Fruit fly (Drosophila melanogaster) whole organism, embryonic: ENCODE results near the gene pcm.

Experiments
- Awh ChIP-seq: fragments of 200-800 bp; sonication (Bioruptor generic); IDR thresholded peaks from 2 replicates; pipeline ENCODE4, ENCODE4 v1.3.6; 2022; ENCODE audit warnings: missing biosample characterization, missing genetic modification characterization
- CG1024 ChIP-seq: fragments of 200-800 bp; sonication (Bioruptor generic); IDR thresholded peaks from 2 replicates; pipeline ENCODE4 v1.3.6; 2022; ENCODE audit warnings: missing biosample characterization, missing genetic modification characterization
- CG10959 ChIP-seq: fragments of 200-800 bp; sonication (Bioruptor generic); IDR thresholded peaks from 2 replicates; pipeline ENCODE4 v1.3.6; 2022; ENCODE audit warnings: missing biosample characterization, missing genetic modification characterization
- CG11560 ChIP-seq: fragments of 200-800 bp; sonication (Bioruptor generic); IDR thresholded peaks from 3 replicates; pipeline ENCODE4 v1.3.6; 2022; ENCODE audit warnings: missing biosample characterization, missing genetic modification characterization
- CG13894 ChIP-seq: fragments of 200-800 bp; sonication (Bioruptor generic); optimal IDR thresholded peaks from 3 replicates; lab custom pipeline; 2018; ENCODE audit warnings: missing biosample characterization, mild to moderate bottlenecking, missing genetic modification characterization, moderate library complexity
- CG15479 ChIP-seq: fragments of 200-800 bp; sonication (Bioruptor generic); optimal IDR thresholded peaks from 3 replicates; lab custom pipeline; 2019; ENCODE audit warnings: missing biosample characterization, mild to moderate bottlenecking, missing genetic modification characterization, moderate library complexity
- CG15696 ChIP-seq: fragments of 200-800 bp; sonication (Bioruptor generic); optimal IDR thresholded peaks from 2 replicates; lab custom pipeline; 2019; ENCODE audit warnings: missing biosample characterization, mild to moderate bottlenecking, missing genetic modification characterization, moderate library complexity
- CG16779 ChIP-seq: fragments of 200-800 bp; sonication (Bioruptor generic); IDR thresholded peaks from 2 replicates; pipeline ENCODE4 v1.3.6; 2022; ENCODE audit warnings: missing biosample characterization, missing genetic modification characterization
- CG17328 ChIP-seq: fragments of 200-800 bp; sonication (Bioruptor generic); IDR thresholded peaks from 2 replicates; pipeline ENCODE4 v1.3.6; 2022; ENCODE audit warnings: missing biosample characterization, missing genetic modification characterization
- CG17385 ChIP-seq: fragments of 200-800 bp; sonication (Bioruptor generic); optimal IDR thresholded peaks from 3 replicates; lab custom pipeline; 2018; ENCODE audit warnings: missing biosample characterization, mild to moderate bottlenecking, missing genetic modification characterization
- CG17829 ChIP-seq: fragments of 200-800 bp; optimal IDR thresholded peaks from 2 replicates; lab custom pipeline; 2019; ENCODE audit warnings: missing biosample characterization, mild to moderate bottlenecking, missing genetic modification characterization, moderate library complexity
- CG31441 ChIP-seq: fragments of 200-800 bp; sonication (Bioruptor generic); IDR thresholded peaks from 2 replicates; pipeline ENCODE4 v1.3.6; 2022; ENCODE audit warnings: missing biosample characterization, missing genetic modification characterization
- CG6175 ChIP-seq: fragments of 200-800 bp; sonication (Bioruptor generic); IDR thresholded peaks from 3 replicates; pipeline ENCODE4 v1.3.6; 2022; ENCODE audit warnings: missing biosample characterization, missing genetic modification characterization
- CG6791 ChIP-seq: fragments of 200-800 bp; sonication (Bioruptor generic); IDR thresholded peaks from 3 replicates; pipeline ENCODE4 v1.3.6; 2022; ENCODE audit warnings: missing biosample characterization, missing genetic modification characterization; ENCODE audit not compliant: partially characterized antibody
- CG6813 ChIP-seq: fragments of 200-800 bp; sonication (Bioruptor generic); optimal IDR thresholded peaks from 2 replicates; lab custom pipeline; 2017; ENCODE audit warnings: missing biosample characterization, missing genetic modification characterization, mild to moderate bottlenecking, moderate library complexity, missing genetic modification reagents
- CG7928 ChIP-seq: fragments of 200-800 bp; sonication (Bioruptor generic); optimal IDR thresholded peaks from 2 replicates; lab custom pipeline; 2017; ENCODE audit warnings: missing biosample characterization, mild to moderate bottlenecking, missing genetic modification characterization
- CG8924 ChIP-seq: fragments of 200-800 bp; optimal IDR thresholded peaks from 3 replicates; lab custom pipeline; 2019; ENCODE audit warnings: missing biosample characterization, mild to moderate bottlenecking, missing genetic modification characterization, moderate library complexity
- CG9609 ChIP-seq: fragments of 200-800 bp; sonication (Bioruptor generic); optimal IDR thresholded peaks from 3 replicates; lab custom pipeline; 2016; ENCODE audit warnings: missing biosample characterization, missing genetic modification characterization
- CG9932 ChIP-seq: fragments of 200-800 bp; sonication (Bioruptor generic); IDR thresholded peaks from 2 replicates; pipeline ENCODE4 v1.3.6; 2022; ENCODE audit warnings: missing biosample characterization, missing genetic modification characterization
- Dad ChIP-seq: fragments of 200-800 bp; sonication (Bioruptor generic); optimal IDR thresholded peaks from 3 replicates; lab custom pipeline; 2016; ENCODE audit warnings: missing biosample characterization, missing genetic modification characterization
- Fer1 ChIP-seq: fragments of 200-800 bp; sonication (Bioruptor generic); optimal IDR thresholded peaks from 2 replicates; lab custom pipeline; 2017; ENCODE audit warnings: missing biosample characterization, mild to moderate bottlenecking, missing genetic modification characterization
- Gug ChIP-seq: fragments of 200-800 bp; sonication (Bioruptor generic); IDR thresholded peaks from 4 replicates; pipeline ENCODE4 v1.3.6; 2022; ENCODE audit warnings: missing biosample characterization, missing genetic modification characterization
- Hr3 ChIP-seq: fragments of 200-800 bp; sonication (Bioruptor generic); optimal IDR thresholded peaks from 3 replicates; lab custom pipeline; 2016; ENCODE audit warnings: missing biosample characterization, missing genetic modification characterization
- Hr39 ChIP-seq: fragments of >200 bp; optimal IDR thresholded peaks from 2 replicates; lab custom pipeline; 2017
- Med ChIP-seq: fragments of 200-800 bp; sonication (Bioruptor generic); peaks from one replicate; lab custom pipeline; 2016; ENCODE audit warnings: missing biosample characterization, missing genetic modification characterization, mild to moderate bottlenecking, inconsistent platforms, moderate library complexity
- NK7.1 ChIP-seq: fragments of 200-800 bp; sonication (Bioruptor generic); optimal IDR thresholded peaks from 3 replicates; lab custom pipeline; 2016; ENCODE audit warnings: missing biosample characterization, missing genetic modification characterization
- Taf1 ChIP-seq: fragments of 200-800 bp; sonication (Bioruptor generic); IDR thresholded peaks from 2 replicates; pipeline ENCODE4 v1.3.6; 2022; ENCODE audit warnings: missing biosample characterization, missing genetic modification characterization
- ase ChIP-seq: fragments of 200-800 bp; sonication (Bioruptor generic); IDR thresholded peaks from 3 replicates; pipeline ENCODE4 v1.3.6; 2022; ENCODE audit warnings: missing biosample characterization, missing genetic modification characterization
- ato ChIP-seq: fragments of 200-800 bp; sonication (Bioruptor generic); IDR thresholded peaks from 2 replicates; pipeline ENCODE4 v1.3.6; 2022; ENCODE audit warnings: missing biosample characterization, missing genetic modification characterization; ENCODE audit not compliant: partially characterized antibody
- cato ChIP-seq: fragments of 200-800 bp; sonication (Bioruptor generic); optimal IDR thresholded peaks from 2 replicates; lab custom pipeline; 2016; ENCODE audit warnings: missing biosample characterization, missing genetic modification characterization, borderline replicate concordance
- croc ChIP-seq: fragments of 200-800 bp; sonication (Bioruptor generic); conservative IDR thresholded peaks from 3 replicates; pipeline ENCODE4 v1.3.6; 2022; ENCODE audit warnings: missing biosample characterization, missing genetic modification characterization
- danr ChIP-seq: fragments of 200-800 bp; sonication (Bioruptor generic); IDR thresholded peaks from 2 replicates; pipeline ENCODE4 v1.3.6; 2022; ENCODE audit warnings: missing biosample characterization, missing genetic modification characterization
- dm ChIP-seq: fragments of 200-800 bp; sonication (Bioruptor generic); optimal IDR thresholded peaks from 3 replicates; lab custom pipeline; 2016; ENCODE audit warnings: missing biosample characterization, missing genetic modification characterization
- en ChIP-seq: fragments of 200-800 bp; sonication (Bioruptor generic); optimal IDR thresholded peaks from 2 replicates; lab custom pipeline; 2016; ENCODE audit warnings: missing biosample characterization, missing genetic modification characterization
- gcm ChIP-seq: fragments of 200-800 bp; sonication (Bioruptor generic); optimal IDR thresholded peaks from 2 replicates; lab custom pipeline; 2019; ENCODE audit warnings: missing biosample characterization, mild to moderate bottlenecking, missing genetic modification characterization, moderate library complexity
- ind ChIP-seq: fragments of 200-800 bp; sonication (Bioruptor generic); optimal IDR thresholded peaks from 3 replicates; lab custom pipeline; 2016; ENCODE audit warnings: missing biosample characterization, missing genetic modification characterization
- jing ChIP-seq: fragments of 200-800 bp; sonication (Bioruptor generic); optimal IDR thresholded peaks from 2 replicates; lab custom pipeline; 2018; ENCODE audit warnings: missing biosample characterization, mild to moderate bottlenecking, missing genetic modification characterization
- luna ChIP-seq: fragments of 200-800 bp; sonication (Bioruptor generic); optimal IDR thresholded peaks from 2 replicates; lab custom pipeline; 2016; ENCODE audit warnings: missing biosample characterization, missing genetic modification characterization
- nerfin-2 ChIP-seq: fragments of 200-800 bp; sonication (Bioruptor generic); IDR thresholded peaks from 2 replicates; pipeline ENCODE4 v1.3.6; 2022; ENCODE audit warnings: missing biosample characterization, missing genetic modification characterization; ENCODE audit not compliant: partially characterized antibody
- nom ChIP-seq: fragments of 200-800 bp; sonication (Bioruptor generic); optimal IDR thresholded peaks from 2 replicates; lab custom pipeline; 2017; ENCODE audit warnings: missing biosample characterization, missing genetic modification characterization, mild to moderate bottlenecking, moderate library complexity, missing genetic modification reagents
- pb ChIP-seq: fragments of 200-800 bp; sonication (Bioruptor generic); optimal IDR thresholded peaks from 3 replicates; lab custom pipeline; 2016; ENCODE audit warnings: missing biosample characterization, missing genetic modification characterization
- pfk ChIP-seq: fragments of 200-800 bp; sonication (Bioruptor generic); optimal IDR thresholded peaks from 2 replicates; lab custom pipeline; 2018; ENCODE audit warnings: missing biosample characterization, mild to moderate bottlenecking, missing genetic modification characterization, moderate library complexity
- rib ChIP-seq: fragments of 200-800 bp; sonication (Bioruptor generic); IDR thresholded peaks from 2 replicates; pipeline ENCODE4 v1.3.6; 2022; ENCODE audit warnings: missing biosample characterization, missing genetic modification characterization
- slbo ChIP-seq: fragments of 200-800 bp; sonication (Bioruptor generic); IDR thresholded peaks from 2 replicates; pipeline ENCODE4 v1.3.6; 2022; ENCODE audit warnings: missing biosample characterization, missing genetic modification characterization
- slp2 ChIP-seq: fragments of 200-800 bp; sonication (Bioruptor generic); optimal IDR thresholded peaks from 2 replicates; lab custom pipeline; 2016; ENCODE audit warnings: missing biosample characterization, missing genetic modification characterization
- sna ChIP-seq: fragments of 200-800 bp; sonication (Bioruptor generic); IDR thresholded peaks from 2 replicates; pipeline ENCODE4 v1.3.6; 2022; ENCODE audit warnings: missing biosample characterization, missing genetic modification characterization; ENCODE audit not compliant: partially characterized antibody
- stwl ChIP-seq: fragments of 200-800 bp; sonication (Bioruptor generic); optimal IDR thresholded peaks from 3 replicates; lab custom pipeline; 2018; ENCODE audit warnings: missing biosample characterization, mild to moderate bottlenecking, missing genetic modification characterization, moderate library complexity
- sug ChIP-seq: fragments of 200-800 bp; optimal IDR thresholded peaks from 2 replicates; lab custom pipeline; 2019; ENCODE audit warnings: missing biosample characterization, mild to moderate bottlenecking, missing genetic modification characterization, moderate library complexity
- tgo ChIP-seq: fragments of 200-800 bp; sonication (Bioruptor generic); IDR thresholded peaks from 3 replicates; pipeline ENCODE4 v1.3.6; 2022; ENCODE audit warnings: missing biosample characterization, missing genetic modification characterization
- wor ChIP-seq: fragments of 200-800 bp; sonication (Bioruptor generic); IDR thresholded peaks from 2 replicates; pipeline ENCODE4 v1.3.6; 2022; ENCODE audit warnings: missing biosample characterization, missing genetic modification characterization
- zfh1 ChIP-seq: fragments of 200-800 bp; sonication (Bioruptor generic); IDR thresholded peaks from 3 replicates; pipeline ENCODE4 v1.3.6; 2022; ENCODE audit warnings: missing biosample characterization, missing genetic modification characterization

pcm gene

DNA sequence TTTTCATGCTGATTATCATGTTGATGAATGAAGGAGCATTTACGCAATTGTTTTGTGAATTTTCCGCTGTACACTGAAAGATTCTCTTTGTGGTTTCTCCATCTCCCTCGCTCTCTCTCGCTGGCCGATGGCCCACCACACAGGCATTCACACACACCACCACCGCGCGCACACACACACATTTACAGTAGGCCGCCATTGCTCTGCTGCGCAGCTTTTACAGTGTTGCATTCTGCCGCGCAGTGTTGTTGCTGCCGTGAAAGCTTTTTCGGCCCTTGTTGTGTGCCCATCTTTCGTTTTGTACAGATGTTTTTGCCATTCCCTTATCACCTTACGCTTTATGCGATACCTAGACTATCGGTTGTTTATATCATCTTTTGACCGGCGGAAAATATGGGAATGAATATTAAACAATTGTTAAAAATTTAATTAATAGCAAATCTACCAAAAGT is 5.0 kb upstream of the pcm start (continued):
- no peak for TF ChIP-seq Gug (GFP tag; lab: Robert Waterston, UW)
- TF ChIP-seq CG17328 (GFP tag; lab: Robert Waterston, UW), result no peak
- 0 out of 2 replicates have a peak, but pooled peaks have one; percentile 13 for TF ChIP-seq Taf1 (GFP tag; lab: Robert Waterston, UW)
- no peak for TF ChIP-seq CG8924 (tag; lab: Kevin White, UChicago)
- TF ChIP-seq CG6791 (GFP tag; lab: Robert Waterston, UW), result peak; percentile 74
- no peak for TF ChIP-seq zfh1 (GFP tag; lab: Robert Waterston, UW)
- no peak for TF ChIP-seq dm (GFP tag; lab: Kevin White, UChicago)
- no peak for TF ChIP-seq CG15696 (tag; lab: Kevin White, UChicago)
- TF ChIP-seq CG17829 (tag; lab: Kevin White, UChicago), result peak; percentile 15
- TF ChIP-seq stwl (tag; lab: Kevin White, UChicago), result peak; percentile 44
- no peak for TF ChIP-seq Awh (GFP tag; lab: Robert Waterston, UW)
- TF ChIP-seq Hr3, result no peak
- TF ChIP-seq ase (GFP tag; lab: Robert Waterston, UW), result no peak
- TF ChIP-seq jing (GFP tag; lab: Kevin White, UChicago), result no peak
- peak; percentile 50; the same call in 1 of the 2 replicates for TF ChIP-seq ato (GFP tag; lab: Robert Waterston, UW)
- TF ChIP-seq CG9932 (GFP tag; lab: Robert Waterston, UW), result no peak; the same call in 1 of the 2 replicates
- no peak; the same call in 1 of the 2 replicates for TF ChIP-seq slbo
- peak; percentile 60 for TF ChIP-seq pfk (GFP tag; lab: Kevin White, UChicago)
- TF ChIP-seq CG6813 (GFP tag; lab: Kevin White, UChicago), result no peak
- peak; percentile 8 for TF ChIP-seq nom (GFP tag; lab: Kevin White, UChicago)
- no peak for TF ChIP-seq NK7.1
- TF ChIP-seq CG31441 (GFP tag; lab: Robert Waterston, UW), result no peak
- TF ChIP-seq danr (GFP tag; lab: Robert Waterston, UW), result no peak
- TF ChIP-seq luna, result no peak
- TF ChIP-seq sna (GFP tag; lab: Robert Waterston, UW), result peak; percentile 72
- no peak for TF ChIP-seq Hr39 (lab: Kevin White, UChicago)
- TF ChIP-seq CG10959 (GFP tag; lab: Robert Waterston, UW), result no peak
- TF ChIP-seq en (GFP tag; lab: Kevin White, UChicago), result no peak
- no peak for TF ChIP-seq CG9609 (GFP tag; lab: Kevin White, UChicago)
- peak; percentile 12 for TF ChIP-seq Dad (GFP tag; lab: Kevin White, UChicago)
- TF ChIP-seq tgo (GFP tag; lab: Robert Waterston, UW), result no peak
- TF ChIP-seq CG15479 (GFP tag; lab: Kevin White, UChicago), result no peak
- TF ChIP-seq CG11560 (tag; lab: Robert Waterston, UW), result no peak
- TF ChIP-seq sug (tag; lab: Kevin White, UChicago), result peak; percentile 47
- no peak for TF ChIP-seq wor (GFP tag; lab: Robert Waterston, UW)
- TF ChIP-seq ind (GFP tag; lab: Kevin White, UChicago), result no peak
- no peak for TF ChIP-seq cato (GFP tag; lab: Kevin White, UChicago)
- no peak for TF ChIP-seq slp2
- TF ChIP-seq pb (GFP tag; lab: Kevin White, UChicago), result no peak
- no peak for TF ChIP-seq nerfin-2
- no peak for TF ChIP-seq CG16779
- no peak for TF ChIP-seq CG17385 (GFP tag; lab: Kevin White, UChicago)
- no peak for TF ChIP-seq CG1024 (GFP tag; lab: Robert Waterston, UW)
- peak; percentile 37 for TF ChIP-seq Fer1 (GFP tag; lab: Kevin White, UChicago)
- peak; percentile 43 for TF ChIP-seq CG13894 (tag; lab: Kevin White, UChicago)
- TF ChIP-seq gcm (GFP tag; lab: Kevin White, UChicago), result no peak
- TF ChIP-seq CG6175, result no peak
- TF ChIP-seq Med (GFP tag; lab: Kevin White, UChicago), result peak; percentile 86
- TF ChIP-seq rib (GFP tag; lab: Robert Waterston, UW), result no peak
- TF ChIP-seq croc (GFP tag; lab: Robert Waterston, UW), result no peak
- TF ChIP-seq CG7928, result no peak
